Fruit fly (Drosophila melanogaster) Kc167 (cell line): Measurements from ENCODE around the gene Rpt4R.

Experiments used
- Sin3A ChIP-seq: fragments of >200 bp; optimal IDR thresholded peaks from 2 replicates; lab custom pipeline; 2018; ENCODE audit warnings: missing external identifiers
- h ChIP-seq: fragments of >200 bp; optimal IDR thresholded peaks from 3 replicates; lab custom pipeline; 2018; ENCODE audit warnings: missing external identifiers
- psq ChIP-seq: fragments of >200 bp; optimal IDR thresholded peaks from 2 replicates; lab custom pipeline; 2017; ENCODE audit warnings: missing external identifiers

DNA sequence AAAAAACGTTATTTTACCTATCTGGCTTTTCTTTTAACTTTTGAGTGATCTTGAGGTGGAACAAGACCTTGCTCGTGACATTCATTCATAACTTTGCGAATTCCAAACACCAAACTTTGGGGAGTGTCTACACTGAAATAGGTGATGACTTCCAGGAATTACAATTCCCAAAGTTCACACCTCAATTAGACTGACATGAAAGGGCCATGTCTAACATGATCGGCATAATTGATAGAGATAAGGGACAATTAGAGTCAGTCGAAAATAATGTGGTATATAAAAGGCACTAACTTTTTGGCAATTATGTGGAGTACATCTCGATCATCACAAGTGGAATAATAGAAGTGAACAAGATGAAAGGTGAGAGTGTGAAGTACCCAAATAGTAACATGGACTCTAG, 34.1 kb downstream of the Rpt4R start, which contains the start of gene CG43896:
- TF ChIP-seq h (lab: Kevin White, UChicago) (no peak), psq (lab: Kevin White, UChicago) (no peak), Sin3A (lab: Kevin White, UChicago) (no peak)
